Worm (Caenorhabditis elegans) whole organism, L4 larva: ENCODE data around the gene srh-120.

Source experiments
- F37D6.2 ChIP-seq: sonication (generic microtip); optimal IDR thresholded peaks from 2 replicates; lab custom pipeline; 2016; ENCODE audit warnings: mild to moderate bottlenecking, missing genetic modification characterization, missing compliant biosample characterization
- T26A8.4 ChIP-seq: fragments of 200-800 bp; sonication (Bioruptor generic); IDR thresholded peaks from 2 replicates; pipeline ENCODE4 v1.3.6; 2022; ENCODE audit warnings: missing genetic modification characterization, missing compliant biosample characterization
- attf-4 ChIP-seq: sonication (generic microtip); optimal IDR thresholded peaks from 3 replicates; lab custom pipeline; 2017; ENCODE audit warnings: missing biosample characterization, missing genetic modification characterization
- ceh-32 ChIP-seq: sonication (generic microtip); optimal IDR thresholded peaks from 2 replicates; lab custom pipeline; 2016; ENCODE audit warnings: mild to moderate bottlenecking, missing genetic modification characterization, missing compliant biosample characterization; ENCODE audit not compliant: poor library complexity
- ceh-44 ChIP-seq: fragments of 200-800 bp; sonication (Bioruptor generic); IDR thresholded peaks from 2 replicates; pipeline ENCODE4 v1.3.6; 2022; ENCODE audit warnings: missing genetic modification reagents, missing genetic modification characterization, missing compliant biosample characterization
- ceh-62 ChIP-seq: sonication (generic microtip); optimal IDR thresholded peaks from 2 replicates; lab custom pipeline; 2017; ENCODE audit warnings: missing biosample characterization, missing genetic modification characterization
- ceh-82 ChIP-seq: sonication (generic microtip); optimal IDR thresholded peaks from 2 replicates; lab custom pipeline; 2017; ENCODE audit warnings: missing biosample characterization, missing genetic modification characterization
- daf-16 ChIP-seq, 3 experiments: sonication (generic microtip); optimal IDR thresholded peaks; 2 replicates each; lab custom pipeline; 2016 to 2017; ENCODE audit warnings: missing genetic modification characterization in 3 of 3, missing genetic modification reagents in 3 of 3, mild to moderate bottlenecking in 2 of 3, missing compliant biosample characterization in 2 of 3, missing biosample characterization in 1 of 3, moderate library complexity in 1 of 3
- daf-19 ChIP-seq: fragments of 200-800 bp; sonication (Bioruptor generic); conservative IDR thresholded peaks from 2 replicates; pipeline ENCODE4 v1.3.6; 2022; ENCODE audit warnings: missing genetic modification characterization, missing compliant biosample characterization
- dpl-1 ChIP-seq: fragments of 150-350 bp; optimal IDR thresholded peaks from 2 replicates; lab custom pipeline; 2014; ENCODE audit warnings: missing biosample characterization, missing genetic modification reagents, missing genetic modification characterization
- dve-1 ChIP-seq: sonication (generic microtip); optimal IDR thresholded peaks from 2 replicates; lab custom pipeline; 2017; ENCODE audit warnings: antibody characterized with exemption, mild to moderate bottlenecking, missing genetic modification characterization, missing compliant biosample characterization; ENCODE audit not compliant: insufficient read depth
- lin-38 ChIP-seq: fragments of 200-800 bp; sonication (Bioruptor generic); IDR thresholded peaks from 2 replicates; pipeline ENCODE4 v1.3.6; 2022; ENCODE audit warnings: missing genetic modification reagents, missing genetic modification characterization, missing compliant biosample characterization
- madf-9 ChIP-seq: fragments of 200-800 bp; sonication (Bioruptor generic); conservative IDR thresholded peaks from 2 replicates; pipeline ENCODE4 v1.3.6; 2022; ENCODE audit warnings: missing genetic modification reagents, missing genetic modification characterization, missing compliant biosample characterization
- mdl-1 ChIP-seq, 2 experiments: fragments of 150-350 bp in 1 of 2; sonication (generic microtip) in 1 of 2; optimal IDR thresholded peaks; 2 replicates each; lab custom pipeline; 2014 to 2017; ENCODE audit warnings: missing biosample characterization in 2 of 2, missing genetic modification characterization in 2 of 2
- mdt-29 ChIP-seq: fragments of 200-800 bp; sonication (Bioruptor generic); IDR thresholded peaks from 2 replicates; pipeline ENCODE4 v1.3.6; 2022; ENCODE audit warnings: missing genetic modification reagents, missing genetic modification characterization, missing compliant biosample characterization
- mxl-2 ChIP-seq: fragments of 200-800 bp; sonication (Bioruptor generic); conservative IDR thresholded peaks from 2 replicates; pipeline ENCODE4 v1.3.6; 2022; ENCODE audit warnings: missing genetic modification reagents, missing genetic modification characterization, missing compliant biosample characterization
- rbr-2 ChIP-seq: sonication (generic microtip); optimal IDR thresholded peaks from 2 replicates; lab custom pipeline; 2016; ENCODE audit warnings: missing genotype, missing genetic modification characterization, missing compliant biosample characterization
- skn-1 ChIP-seq: fragments of 150-350 bp; optimal IDR thresholded peaks from 2 replicates; lab custom pipeline; 2014; ENCODE audit warnings: missing biosample characterization, missing genetic modification characterization
- unc-130 ChIP-seq: sonication (generic microtip); optimal IDR thresholded peaks from 2 replicates; lab custom pipeline; 2016; ENCODE audit warnings: missing genetic modification reagents, missing genetic modification characterization, missing compliant biosample characterization
- zip-2 ChIP-seq: fragments of 150-350 bp; optimal IDR thresholded peaks from 2 replicates; lab custom pipeline; 2014; ENCODE audit warnings: missing biosample characterization, missing genetic modification characterization

srh-120 gene

DNA sequence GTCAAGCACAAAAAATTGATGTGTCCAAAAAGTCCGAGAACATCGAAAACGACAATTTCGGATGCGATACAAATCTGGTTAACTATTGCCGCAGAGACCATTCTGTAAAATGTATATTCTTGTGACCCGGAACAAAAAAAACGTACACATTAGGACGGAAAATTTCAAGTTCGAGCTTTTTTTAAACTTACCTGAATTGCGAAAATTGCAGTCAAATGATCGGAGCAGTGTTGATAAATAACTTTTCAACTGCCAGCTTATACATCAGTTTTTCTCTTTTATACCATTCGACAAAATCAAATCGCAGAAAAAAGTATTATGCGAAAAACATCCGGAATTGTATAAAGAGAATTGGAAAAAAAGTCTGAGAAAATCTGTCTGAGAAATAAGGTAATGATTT is 42.8 kb downstream of the srh-120 start, which contains the start of gene srsx-2:
TSS of gene srsx-2 (minus strand) at position 101 of the 400 bp plus-strand sequence.
- TF ChIP-seq F37D6.2 (tag; lab: Kevin White, UChicago) (no peak), zip-2 (tag; lab: Kevin White, UChicago) (no peak), mxl-2 (no peak), madf-9 (no peak)

DNA sequence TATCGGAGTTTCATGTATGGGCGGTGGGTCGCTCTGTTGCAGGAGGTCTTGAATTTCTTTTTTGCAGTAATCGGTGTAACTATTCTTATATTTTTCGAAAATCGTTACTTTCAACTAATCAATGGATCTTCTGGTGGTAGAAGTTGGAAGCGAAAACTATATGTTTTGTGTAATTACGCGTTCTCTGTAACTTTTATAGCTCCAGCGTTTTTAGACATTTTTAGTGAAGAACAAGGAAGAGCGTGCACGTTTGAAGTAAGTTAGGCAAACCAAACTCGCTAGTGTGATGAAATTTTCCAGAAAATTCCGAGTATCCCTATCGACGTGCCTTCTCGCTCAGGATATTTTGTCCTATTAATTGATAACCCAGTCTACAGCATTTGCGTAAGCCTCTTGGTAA is 43.9 kb downstream of the srh-120 start, which contains the start of gene srh-154:
TSS of gene srh-154 (plus strand) at position 301 of the 400 bp plus-strand sequence.
- TF ChIP-seq mdt-29 (GFP tag; lab: Robert Waterston, UW) = no peak
- no peak for TF ChIP-seq skn-1 (tag; lab: Kevin White, UChicago)
- TF ChIP-seq daf-19 (GFP tag; lab: Robert Waterston, UW) = no peak
- TF ChIP-seq attf-4 (tag; lab: Kevin White, UChicago) = no peak
- TF ChIP-seq dpl-1 (GFP tag; lab: Kevin White, UChicago) = no peak
- no peak for TF ChIP-seq ceh-62 (tag; lab: Kevin White, UChicago)
- TF ChIP-seq dve-1 = no peak
- no peak for TF ChIP-seq daf-16 (GFP tag; optimal IDR thresholded peaks at IDR 0.05; lab: Kevin White, UChicago)
- TF ChIP-seq daf-16 (tag; optimal IDR thresholded peaks at IDR 0.05; lab: Kevin White, UChicago) = no peak
- TF ChIP-seq unc-130 = no peak
- no peak for TF ChIP-seq mdl-1 (tag; optimal IDR thresholded peaks at IDR 0.05; lab: Kevin White, UChicago)
- TF ChIP-seq ceh-44 = no peak
- no peak for TF ChIP-seq lin-38 (GFP tag; lab: Robert Waterston, UW)
- no peak for TF ChIP-seq rbr-2 (tag; lab: Kevin White, UChicago)
- no peak for TF ChIP-seq ceh-82 (tag; lab: Kevin White, UChicago)
- TF ChIP-seq ceh-32 (tag; lab: Kevin White, UChicago) = no peak
- no peak for TF ChIP-seq T26A8.4 (GFP tag; lab: Robert Waterston, UW)
